Worm (Caenorhabditis elegans): Measurements from ENCODE around the gene srlf-16.

ce11 chrV:8090595-8090994 is 14.0 kb upstream of the srlf-16 start, which contains the start of gene str-130:
- TF ChIP-seq nhr-237 (tag; optimal IDR thresholded peaks at IDR 0.05) (no peak), unc-39 (tag; optimal IDR thresholded peaks at IDR 0.05) (no peak), unc-62 (GFP tag; optimal IDR thresholded peaks at IDR 0.05) (no peak), F13H6.1 (tag; optimal IDR thresholded peaks at IDR 0.05) (no peak), lin-39 (tag; optimal IDR thresholded peaks at IDR 0.05) (no peak), aly-2 (tag; optimal IDR thresholded peaks at IDR 0.05) (no peak), skn-1 (tag; optimal IDR thresholded peaks at IDR 0.05) (no peak), mab-5 (tag; optimal IDR thresholded peaks at IDR 0.05) (no peak), sem-4 (tag; optimal IDR thresholded peaks at IDR 0.05) (no peak)
